Worm (Caenorhabditis elegans) whole organism, early embryonic: ENCODE results near the gene ptc-3.

Experiments used
- B0310.2 ChIP-seq: sonication (generic microtip); optimal IDR thresholded peaks from 2 replicates; lab custom pipeline; 2016; ENCODE audit warnings: mild to moderate bottlenecking, missing genetic modification characterization, missing compliant biosample characterization
- F13C5.2 ChIP-seq: sonication (generic microtip); optimal IDR thresholded peaks from 2 replicates; lab custom pipeline; 2017; ENCODE audit warnings: mild to moderate bottlenecking, missing genetic modification characterization, inconsistent platforms, missing compliant biosample characterization
- aly-1 ChIP-seq: sonication (generic microtip); optimal IDR thresholded peaks from 2 replicates; lab custom pipeline; 2016; ENCODE audit warnings: missing genetic modification characterization, missing compliant biosample characterization
- ama-1 ChIP-seq: fragments of 150-350 bp; optimal IDR thresholded peaks from 2 replicates; lab custom pipeline; 2014
- ceh-13 ChIP-seq: fragments of 200-800 bp; sonication (Bioruptor generic); optimal IDR thresholded peaks from 2 replicates; lab custom pipeline; 2018; ENCODE audit warnings: mild to moderate bottlenecking, missing genetic modification characterization, missing compliant biosample characterization
- ceh-36 ChIP-seq: sonication (generic microtip); optimal IDR thresholded peaks from 2 replicates; lab custom pipeline; 2016; ENCODE audit warnings: missing genetic modification characterization, inconsistent platforms, missing compliant biosample characterization
- ets-7 ChIP-seq: sonication (generic microtip); optimal IDR thresholded peaks from 2 replicates; lab custom pipeline; 2016; ENCODE audit warnings: missing genotype, missing genetic modification characterization, missing compliant biosample characterization
- flt-1 ChIP-seq: fragments of 200-800 bp; sonication (Bioruptor generic); IDR thresholded peaks from 2 replicates; pipeline ENCODE4 v1.3.6; 2022; ENCODE audit warnings: missing genetic modification characterization, missing compliant biosample characterization
- hmbx-1 ChIP-seq: sonication (generic microtip); optimal IDR thresholded peaks from 2 replicates; lab custom pipeline; 2016; ENCODE audit warnings: mild to moderate bottlenecking, missing genetic modification characterization, missing compliant biosample characterization
- hmg-4 ChIP-seq: fragments of 200-800 bp; sonication (Bioruptor generic); optimal IDR thresholded peaks from 2 replicates; lab custom pipeline; 2018; ENCODE audit warnings: mild to moderate bottlenecking, missing genetic modification characterization, missing compliant biosample characterization
- hnd-1 ChIP-seq: sonication (generic microtip); optimal IDR thresholded peaks from 2 replicates; lab custom pipeline; 2016; ENCODE audit warnings: missing genetic modification characterization, missing compliant biosample characterization
- pes-1 ChIP-seq: fragments of 200-800 bp; sonication (Bioruptor generic); IDR thresholded peaks from 2 replicates; pipeline ENCODE4 v1.3.6; 2022; ENCODE audit warnings: missing genetic modification reagents, missing genetic modification characterization, missing compliant biosample characterization
- scrt-1 ChIP-seq: fragments of 200-800 bp; sonication (Bioruptor generic); IDR thresholded peaks from 2 replicates; pipeline ENCODE4 v1.3.6; 2022; ENCODE audit warnings: missing genetic modification characterization, missing compliant biosample characterization
- sea-1 ChIP-seq: fragments of 200-800 bp; sonication (Bioruptor generic); conservative IDR thresholded peaks from 2 replicates; pipeline ENCODE4 v1.3.6; 2022; ENCODE audit warnings: missing genetic modification characterization, missing compliant biosample characterization
- tbx-11 ChIP-seq: fragments of 200-800 bp; sonication (Bioruptor generic); IDR thresholded peaks from 2 replicates; pipeline ENCODE4 v1.3.6; 2022; ENCODE audit warnings: missing genetic modification characterization, missing compliant biosample characterization
- tbx-37 ChIP-seq: fragments of 200-800 bp; sonication (Bioruptor generic); conservative IDR thresholded peaks from 2 replicates; pipeline ENCODE4 v1.3.6; 2022; ENCODE audit warnings: missing genetic modification reagents, missing genetic modification characterization, missing compliant biosample characterization
- tra-4 ChIP-seq: sonication (generic microtip); optimal IDR thresholded peaks from 2 replicates; lab custom pipeline; 2017; ENCODE audit warnings: missing genetic modification characterization, missing compliant biosample characterization

Gene ptc-3

ce11 chrII:2804245-2804644 lies 48.1 kb downstream of the ptc-3 start:
- no peak for TF ChIP-seq ets-7 (tag; lab: Kevin White, UChicago)
- no peak for TF ChIP-seq ama-1 (lab: Kevin White, UChicago)
- TF ChIP-seq hnd-1 (tag; lab: Kevin White, UChicago) = no peak
- no peak for TF ChIP-seq scrt-1 (GFP tag; lab: Robert Waterston, UW)
- no peak for TF ChIP-seq flt-1
- no peak for TF ChIP-seq tbx-11 (GFP tag; lab: Robert Waterston, UW)
- no peak for TF ChIP-seq tbx-37 (GFP tag; lab: Robert Waterston, UW)
- TF ChIP-seq hmg-4 (GFP tag; lab: Kevin White, UChicago) = no peak

ce11 chrII:2802804-2803586 lies 49.4 kb downstream of the ptc-3 start:
- no peak for TF ChIP-seq flt-1
- TF ChIP-seq F13C5.2 (tag; lab: Kevin White, UChicago) = no peak
- no peak for TF ChIP-seq B0310.2 (tag; lab: Kevin White, UChicago)

DNA sequence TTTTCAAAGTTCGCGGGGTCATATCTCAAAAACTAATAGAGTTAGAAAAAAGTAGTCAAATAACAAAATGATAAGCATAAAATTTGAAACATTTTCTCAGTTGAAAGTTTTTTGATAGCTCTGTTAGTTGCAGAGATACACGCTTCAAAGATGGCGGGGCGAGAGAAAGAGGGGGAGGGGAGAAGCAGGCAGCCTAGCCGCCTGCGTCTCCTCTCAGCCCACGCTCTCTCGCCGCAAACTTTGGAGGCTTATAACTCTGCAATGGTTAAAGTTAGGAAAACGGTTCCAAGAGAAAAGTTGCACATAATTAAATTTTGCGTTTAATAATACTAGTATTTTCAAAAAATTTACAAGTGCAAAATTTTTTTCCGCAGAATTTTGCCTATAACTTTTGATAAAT lies 50.6 kb downstream of the ptc-3 start:
- TF ChIP-seq ama-1 (lab: Kevin White, UChicago) (no peak), pes-1 (GFP tag; lab: Robert Waterston, UW) (no peak), hmg-4 (GFP tag; lab: Kevin White, UChicago) (no peak)

- TF ChIP-seq tra-4 (tag; lab: Kevin White, UChicago) = no peak
- TF ChIP-seq ceh-13 (GFP tag; lab: Kevin White, UChicago) = no peak
- TF ChIP-seq tbx-37 (GFP tag; lab: Robert Waterston, UW) = no peak
- no peak for TF ChIP-seq ets-7 (tag; lab: Kevin White, UChicago)
- TF ChIP-seq ceh-36 = no peak
- TF ChIP-seq ama-1 (lab: Kevin White, UChicago) = no peak
- TF ChIP-seq hnd-1 (tag; lab: Kevin White, UChicago) = no peak
- TF ChIP-seq tbx-11 (GFP tag; lab: Robert Waterston, UW) = no peak
- TF ChIP-seq B0310.2 (tag; lab: Kevin White, UChicago) = no peak
- no peak for TF ChIP-seq aly-1 (tag; lab: Kevin White, UChicago)
- TF ChIP-seq scrt-1 (GFP tag; lab: Robert Waterston, UW) = no peak
- no peak for TF ChIP-seq F13C5.2 (tag; lab: Kevin White, UChicago)
- TF ChIP-seq hmg-4 (GFP tag; lab: Kevin White, UChicago) = no peak
- TF ChIP-seq flt-1 = no peak
- TF ChIP-seq hmbx-1 (tag; lab: Kevin White, UChicago) = no peak
These were observed 51.7 kb downstream of the ptc-3 start, which contains the start of gene nhr-119 for ce11 chrII:2800550-2801233. nhr-119 (minus strand) TSS chrII:2800600.

DNA sequence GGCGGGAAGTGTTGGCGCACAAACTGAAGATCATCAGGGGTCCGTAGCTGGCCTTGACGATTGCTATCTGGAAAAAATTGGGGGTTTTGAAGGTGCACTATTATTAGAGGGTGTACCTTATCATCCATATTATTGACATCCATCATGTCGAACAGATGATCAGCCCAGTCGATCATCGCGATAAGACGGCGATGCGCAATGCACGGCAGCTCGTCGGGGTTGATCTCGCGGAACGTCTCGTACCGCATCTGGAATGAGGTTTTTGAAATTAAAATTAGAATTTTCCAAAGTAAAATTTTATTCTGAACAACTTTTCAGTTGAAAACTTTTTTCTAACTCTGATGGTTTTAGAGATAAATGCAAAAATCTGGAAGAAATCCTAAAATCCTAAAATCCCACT lies 54.4 kb downstream of the ptc-3 start:
- TF ChIP-seq ceh-36 (no peak), aly-1 (tag; lab: Kevin White, UChicago) (no peak), B0310.2 (tag; lab: Kevin White, UChicago) (no peak), flt-1 (no peak), hnd-1 (tag; lab: Kevin White, UChicago) (no peak), ama-1 (lab: Kevin White, UChicago) (no peak), hmbx-1 (tag; lab: Kevin White, UChicago) (no peak), pes-1 (GFP tag; lab: Robert Waterston, UW) (no peak), ets-7 (tag; lab: Kevin White, UChicago) (no peak), hmg-4 (GFP tag; lab: Kevin White, UChicago) (no peak), tra-4 (tag; lab: Kevin White, UChicago) (no peak), tbx-11 (GFP tag; lab: Robert Waterston, UW) (no peak), F13C5.2 (tag; lab: Kevin White, UChicago) (no peak), sea-1 (no peak), tbx-37 (GFP tag; lab: Robert Waterston, UW) (no peak), scrt-1 (GFP tag; lab: Robert Waterston, UW) (no peak), ceh-13 (GFP tag; lab: Kevin White, UChicago) (no peak)

- TF ChIP-seq hnd-1 (tag; lab: Kevin White, UChicago) (no peak), F13C5.2 (tag; lab: Kevin White, UChicago) (no peak), flt-1 (no peak), sea-1 (no peak), pes-1 (GFP tag; lab: Robert Waterston, UW) (no peak), ceh-36 (no peak), aly-1 (tag; lab: Kevin White, UChicago) (no peak), tbx-11 (GFP tag; lab: Robert Waterston, UW) (no peak), ama-1 (lab: Kevin White, UChicago) (no peak)
These were observed 56.0 kb downstream of the ptc-3 start for ce11 chrII:2796431-2796830.

- TF ChIP-seq ets-7 (tag; lab: Kevin White, UChicago) = no peak
- no peak for TF ChIP-seq hmg-4 (GFP tag; lab: Kevin White, UChicago)
- TF ChIP-seq pes-1 (GFP tag; lab: Robert Waterston, UW) = no peak
- no peak for TF ChIP-seq tra-4 (tag; lab: Kevin White, UChicago)
- TF ChIP-seq B0310.2 (tag; lab: Kevin White, UChicago) = no peak
- TF ChIP-seq ceh-36 = no peak
- TF ChIP-seq F13C5.2 (tag; lab: Kevin White, UChicago) = no peak
- TF ChIP-seq flt-1 = no peak
- TF ChIP-seq scrt-1 (GFP tag; lab: Robert Waterston, UW) = no peak
These were observed 57.0 kb downstream of the ptc-3 start for ce11 chrII:2795413-2795812.
